Worm (Caenorhabditis elegans) whole organism, L4 larva: ENCODE results near the gene din-1.

Source experiments
- ama-1 ChIP-seq: fragments of 150-350 bp; optimal IDR thresholded peaks from 2 replicates; lab custom pipeline; 2014; ENCODE audit warnings: inconsistent platforms, mixed read lengths
- php-3 ChIP-seq: fragments of 200-800 bp; sonication (Bioruptor generic); IDR thresholded peaks from 2 replicates; pipeline ENCODE4 v1.3.6; 2022; ENCODE audit warnings: missing genetic modification reagents, missing genetic modification characterization, missing compliant biosample characterization

- TF ChIP-seq ama-1 (lab: Kevin White, UChicago) (no peak), php-3 (no peak)
Observed at ce11 chrII:11681136-11681824, 47.9 kb upstream of the din-1 start, which contains the start of the genes sfxn-1.4 and C47D12.4.
